Worm (Caenorhabditis elegans) whole organism, late embryonic: ENCODE results near the gene lec-3.

Experiments
- F13H6.1 ChIP-seq: sonication (generic microtip); optimal IDR thresholded peaks from 2 replicates; lab custom pipeline; 2016; ENCODE audit warnings: missing genetic modification characterization, missing compliant biosample characterization
- K09A11.1 ChIP-seq: sonication (generic microtip); optimal IDR thresholded peaks from 2 replicates; lab custom pipeline; 2017; ENCODE audit warnings: antibody characterized with exemption, mild to moderate bottlenecking, missing genetic modification characterization, missing compliant biosample characterization; ENCODE audit not compliant: insufficient read depth
- ahr-1 ChIP-seq: sonication (generic microtip); optimal IDR thresholded peaks from 2 replicates; lab custom pipeline; 2016; ENCODE audit warnings: missing genetic modification characterization, missing compliant biosample characterization
- ceh-14 ChIP-seq: sonication (generic microtip); optimal IDR thresholded peaks from 2 replicates; lab custom pipeline; 2016; ENCODE audit warnings: missing genotype, missing genetic modification characterization, missing compliant biosample characterization
- ceh-18 ChIP-seq: sonication (generic microtip); optimal IDR thresholded peaks from 2 replicates; lab custom pipeline; 2016; ENCODE audit warnings: missing genetic modification characterization, missing compliant biosample characterization
- ceh-19 ChIP-seq: fragments of 200-800 bp; sonication (Bioruptor generic); optimal IDR thresholded peaks from 2 replicates; lab custom pipeline; 2018; ENCODE audit warnings: mild to moderate bottlenecking, missing genetic modification characterization, missing compliant biosample characterization
- ceh-2 ChIP-seq: sonication (generic microtip); optimal IDR thresholded peaks from 2 replicates; lab custom pipeline; 2016; ENCODE audit warnings: missing genotype, missing genetic modification characterization, missing compliant biosample characterization
- ceh-22 ChIP-seq: sonication (generic microtip); optimal IDR thresholded peaks from 2 replicates; lab custom pipeline; 2017; ENCODE audit warnings: missing biosample characterization, missing genetic modification characterization
- ceh-24 ChIP-seq: sonication (generic microtip); optimal IDR thresholded peaks from 2 replicates; lab custom pipeline; 2016; ENCODE audit warnings: mild to moderate bottlenecking, missing genetic modification characterization, missing compliant biosample characterization
- ceh-30 ChIP-seq: fragments of 150-350 bp; optimal IDR thresholded peaks from 2 replicates; lab custom pipeline; 2014; ENCODE audit warnings: missing biosample characterization, missing genetic modification characterization
- ceh-31 ChIP-seq: sonication (generic microtip); optimal IDR thresholded peaks from 2 replicates; lab custom pipeline; 2016; ENCODE audit warnings: missing genetic modification characterization, missing compliant biosample characterization
- ceh-34 ChIP-seq: sonication (generic microtip); optimal IDR thresholded peaks from 2 replicates; lab custom pipeline; 2016; ENCODE audit warnings: mild to moderate bottlenecking, missing genetic modification characterization, missing compliant biosample characterization
- ceh-45 ChIP-seq: fragments of 200-800 bp; sonication (Bioruptor generic); IDR thresholded peaks from 2 replicates; pipeline ENCODE4 v1.3.6; 2022; ENCODE audit warnings: missing genetic modification reagents, missing genetic modification characterization, missing compliant biosample characterization
- ceh-48 ChIP-seq: sonication (generic microtip); optimal IDR thresholded peaks from 2 replicates; lab custom pipeline; 2016; ENCODE audit warnings: missing genetic modification characterization, inconsistent platforms, missing compliant biosample characterization
- ceh-6 ChIP-seq: fragments of 200-800 bp; sonication (Bioruptor generic); optimal IDR thresholded peaks from 2 replicates; lab custom pipeline; 2018; ENCODE audit warnings: mild to moderate bottlenecking, missing genetic modification characterization, missing compliant biosample characterization
- ceh-9 ChIP-seq: sonication (generic microtip); optimal IDR thresholded peaks from 2 replicates; lab custom pipeline; 2016; ENCODE audit warnings: mild to moderate bottlenecking, missing genetic modification characterization, inconsistent platforms, missing compliant biosample characterization
- dmd-4 ChIP-seq: sonication (generic microtip); optimal IDR thresholded peaks from 2 replicates; lab custom pipeline; 2016; ENCODE audit warnings: borderline replicate concordance, missing genetic modification characterization, missing compliant biosample characterization
- dve-1 ChIP-seq: sonication (generic microtip); optimal IDR thresholded peaks from 2 replicates; lab custom pipeline; 2017; ENCODE audit warnings: antibody characterized with exemption, mild to moderate bottlenecking, missing genetic modification characterization, missing compliant biosample characterization
- eyg-1 ChIP-seq: sonication (generic microtip); optimal IDR thresholded peaks from 2 replicates; lab custom pipeline; 2016; ENCODE audit warnings: missing genotype, missing genetic modification characterization, missing compliant biosample characterization
- fkh-6 ChIP-seq: sonication (generic microtip); optimal IDR thresholded peaks from 2 replicates; lab custom pipeline; 2016; ENCODE audit warnings: missing genetic modification characterization, missing compliant biosample characterization
- gmeb-2 ChIP-seq: sonication (generic microtip); optimal IDR thresholded peaks from 2 replicates; lab custom pipeline; 2016; ENCODE audit warnings: missing genetic modification characterization, inconsistent platforms, missing compliant biosample characterization
- hlh-30 ChIP-seq: sonication (generic microtip); optimal IDR thresholded peaks from 2 replicates; lab custom pipeline; 2017; ENCODE audit warnings: antibody characterized with exemption, missing genetic modification characterization, missing compliant biosample characterization; ENCODE audit not compliant: insufficient read depth
- hlh-8 ChIP-seq: sonication (generic microtip); optimal IDR thresholded peaks from 2 replicates; lab custom pipeline; 2016; ENCODE audit warnings: missing genotype, missing genetic modification characterization, missing compliant biosample characterization
- lim-6 ChIP-seq: sonication (generic microtip); optimal IDR thresholded peaks from 2 replicates; lab custom pipeline; 2016; ENCODE audit warnings: missing genetic modification characterization, missing compliant biosample characterization
- madf-2 ChIP-seq: sonication (generic microtip); optimal IDR thresholded peaks from 2 replicates; lab custom pipeline; 2017; ENCODE audit warnings: missing genetic modification characterization, missing compliant biosample characterization
- nfya-1 ChIP-seq: sonication (generic microtip); optimal IDR thresholded peaks from 2 replicates; lab custom pipeline; 2017; ENCODE audit warnings: missing genetic modification characterization, mild to moderate bottlenecking, missing compliant biosample characterization, antibody characterized with exemption, moderate library complexity
- nhr-11 ChIP-seq: fragments of 150-350 bp; optimal IDR thresholded peaks from 2 replicates; lab custom pipeline; 2014; ENCODE audit warnings: missing biosample characterization, missing genetic modification characterization
- pag-3 ChIP-seq: sonication (generic microtip); optimal IDR thresholded peaks from 2 replicates; lab custom pipeline; 2016; ENCODE audit warnings: missing compliant biosample characterization, missing genetic modification characterization, borderline replicate concordance
- pax-1 ChIP-seq: fragments of 150-350 bp; optimal IDR thresholded peaks from 2 replicates; lab custom pipeline; 2014; ENCODE audit warnings: missing biosample characterization, missing genetic modification characterization
- pqm-1 ChIP-seq: sonication (generic microtip); optimal IDR thresholded peaks from 2 replicates; lab custom pipeline; 2016; ENCODE audit warnings: missing genetic modification characterization, missing compliant biosample characterization
- ref-2 ChIP-seq: sonication (generic microtip); optimal IDR thresholded peaks from 2 replicates; lab custom pipeline; 2016; ENCODE audit warnings: missing genetic modification characterization, missing compliant biosample characterization
- sox-2 ChIP-seq: fragments of 200-800 bp; sonication (Bioruptor generic); IDR thresholded peaks from 2 replicates; pipeline ENCODE4 v1.3.6; 2022; ENCODE audit warnings: missing genetic modification reagents, missing genetic modification characterization, missing compliant biosample characterization
- tbx-2 ChIP-seq: sonication (generic microtip); optimal IDR thresholded peaks from 2 replicates; lab custom pipeline; 2016; ENCODE audit warnings: missing genetic modification characterization, missing compliant biosample characterization
- tbx-7 ChIP-seq: sonication (generic microtip); optimal IDR thresholded peaks from 2 replicates; lab custom pipeline; 2016; ENCODE audit warnings: missing genotype, missing genetic modification characterization, missing compliant biosample characterization
- unc-42 ChIP-seq: sonication (generic microtip); optimal IDR thresholded peaks from 2 replicates; lab custom pipeline; 2016; ENCODE audit warnings: missing genotype, missing genetic modification characterization, missing compliant biosample characterization
- unc-86 ChIP-seq: sonication (generic microtip); optimal IDR thresholded peaks from 2 replicates; lab custom pipeline; 2016; ENCODE audit warnings: missing genetic modification characterization, missing compliant biosample characterization

The lec-3 gene

DNA sequence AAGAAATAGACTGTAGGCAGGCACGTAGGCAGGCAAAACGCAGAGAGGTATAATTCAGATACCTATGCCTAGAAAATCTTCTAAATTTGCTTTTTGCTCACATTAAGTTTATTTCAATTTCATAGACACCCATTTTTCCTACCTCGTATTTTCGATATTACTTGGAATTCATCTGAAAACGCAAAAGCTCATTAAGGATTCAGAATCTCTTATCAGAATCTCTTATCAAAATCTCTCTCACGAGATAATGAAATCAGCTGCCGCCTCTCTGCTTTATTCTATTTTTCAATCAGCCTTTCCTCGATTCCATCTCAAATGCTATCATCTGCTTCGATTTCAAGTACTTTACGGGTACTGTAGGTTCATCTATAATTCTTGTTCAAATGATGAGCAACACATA lies 39.1 kb upstream of the lec-3 start:
- TF ChIP-seq ceh-48 (tag; lab: Kevin White, UChicago) (no peak), pax-1 (tag; lab: Kevin White, UChicago) (no peak), ceh-6 (GFP tag; lab: Kevin White, UChicago) (no peak), ceh-30 (tag; lab: Kevin White, UChicago) (no peak), sox-2 (GFP tag; lab: Robert Waterston, UW) (no peak), fkh-6 (tag; lab: Kevin White, UChicago) (no peak), pqm-1 (tag; lab: Kevin White, UChicago) (no peak), eyg-1 (no peak), dve-1 (tag; lab: Kevin White, UChicago) (no peak), ceh-14 (tag; lab: Kevin White, UChicago) (no peak), lim-6 (no peak), ceh-2 (tag; lab: Kevin White, UChicago) (no peak), ceh-19 (GFP tag; lab: Kevin White, UChicago) (no peak), ceh-45 (GFP tag; lab: Robert Waterston, UW) (no peak), ceh-34 (tag; lab: Kevin White, UChicago) (no peak), unc-42 (tag; lab: Kevin White, UChicago) (no peak), tbx-7 (tag; lab: Kevin White, UChicago) (no peak)

DNA sequence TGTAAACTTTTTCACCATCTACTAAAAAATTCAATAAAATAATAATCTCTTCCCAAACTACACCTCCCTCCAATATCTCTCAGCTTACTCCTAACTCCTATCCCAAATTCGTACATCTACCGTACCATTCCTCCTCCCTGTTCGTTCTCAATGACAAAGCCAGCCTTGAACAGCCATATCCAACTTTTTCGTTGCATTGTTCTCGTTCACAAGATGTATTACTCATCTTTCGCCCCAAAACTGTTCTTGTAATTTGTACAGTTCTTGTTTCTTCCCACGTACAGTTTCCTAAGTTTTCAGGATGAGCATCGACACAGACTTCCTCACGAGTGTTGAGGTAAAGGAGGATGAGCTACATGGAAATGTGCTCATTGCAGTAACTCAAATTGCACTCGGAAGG lies 36.0 kb upstream of the lec-3 start, which contains the start of gene egl-43:
Gene egl-43, plus strand, starts transcription at position 301 of the 400 bp plus-strand sequence.
- no peak for TF ChIP-seq ceh-14 (tag; lab: Kevin White, UChicago)
- TF ChIP-seq nhr-11 (tag; lab: Kevin White, UChicago): no peak
- no peak for TF ChIP-seq ceh-31 (tag; lab: Kevin White, UChicago)
- no peak for TF ChIP-seq ahr-1 (tag; lab: Kevin White, UChicago)
- TF ChIP-seq gmeb-2 (tag; lab: Kevin White, UChicago): no peak
- TF ChIP-seq K09A11.1 (tag; lab: Kevin White, UChicago): no peak
- TF ChIP-seq ceh-22: no peak
- no peak for TF ChIP-seq ceh-9
- no peak for TF ChIP-seq dmd-4 (tag; lab: Kevin White, UChicago)
- TF ChIP-seq pag-3 (tag; lab: Kevin White, UChicago): no peak
- no peak for TF ChIP-seq ceh-45 (GFP tag; lab: Robert Waterston, UW)
- TF ChIP-seq ceh-34 (tag; lab: Kevin White, UChicago): no peak
- no peak for TF ChIP-seq ceh-24 (tag; lab: Kevin White, UChicago)

DNA sequence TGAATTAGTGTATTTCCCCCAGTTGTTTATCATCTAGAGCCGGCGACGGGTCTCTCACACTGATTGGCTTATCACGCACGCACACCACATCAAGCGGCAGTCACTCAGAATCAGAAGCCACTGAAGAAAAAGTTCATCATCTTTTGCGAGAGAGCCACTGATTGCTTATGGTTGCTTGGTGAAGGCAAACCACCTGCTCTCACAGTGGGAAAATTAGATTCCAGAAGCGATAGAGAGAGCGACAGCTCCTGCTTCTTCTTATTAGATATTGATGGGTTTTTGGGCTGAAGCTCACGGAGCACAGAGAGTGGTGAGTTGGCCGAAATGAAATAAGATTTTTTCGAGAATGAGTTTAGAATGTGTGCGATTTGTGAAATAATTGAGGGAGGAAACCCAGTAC lies 34.8 kb upstream of the lec-3 start:
- no peak for TF ChIP-seq dve-1 (tag; lab: Kevin White, UChicago)
- no peak for TF ChIP-seq ceh-30 (tag; lab: Kevin White, UChicago)
- TF ChIP-seq madf-2 (tag; lab: Kevin White, UChicago): no peak
- no peak for TF ChIP-seq unc-86 (tag; lab: Kevin White, UChicago)
- TF ChIP-seq gmeb-2 (tag; lab: Kevin White, UChicago): no peak
- no peak for TF ChIP-seq ceh-2 (tag; lab: Kevin White, UChicago)
- TF ChIP-seq ceh-18: no peak
- TF ChIP-seq F13H6.1 (tag; lab: Kevin White, UChicago): no peak
- no peak for TF ChIP-seq ceh-14 (tag; lab: Kevin White, UChicago)

DNA sequence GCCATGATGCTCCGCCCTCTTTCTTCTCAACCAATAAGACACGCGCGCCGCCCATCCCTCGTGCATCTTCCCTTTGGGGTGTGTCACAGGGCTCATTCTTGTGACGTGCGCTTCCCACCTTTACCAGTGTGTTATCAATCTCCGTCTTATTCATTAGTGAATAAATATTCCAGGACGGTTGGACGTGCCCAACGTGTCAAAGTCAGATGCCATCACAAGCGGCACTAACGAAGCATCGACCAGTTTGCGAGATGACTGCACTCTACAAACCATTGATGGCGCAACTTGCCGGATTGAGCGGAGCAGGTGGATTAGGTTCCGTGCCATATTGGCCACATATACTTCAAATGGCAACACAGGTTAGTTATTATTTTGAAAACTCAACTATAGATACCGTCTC lies 30.8 kb upstream of the lec-3 start:
- peak; percentile 36 for TF ChIP-seq hlh-30 (tag; lab: Kevin White, UChicago)
- TF ChIP-seq nfya-1 (tag; lab: Kevin White, UChicago): peak; percentile 23
- TF ChIP-seq ref-2 (tag; lab: Kevin White, UChicago): peak; percentile 10
- no peak for TF ChIP-seq hlh-8 (tag; lab: Kevin White, UChicago)
- peak; percentile 12 for TF ChIP-seq tbx-2 (tag; lab: Kevin White, UChicago)
